Fruit fly (Drosophila melanogaster) whole organism, embryonic: ENCODE data around the gene CG15728.

Source experiments
- Abd-B ChIP-seq: fragments of 200-800 bp; sonication (Bioruptor generic); optimal IDR thresholded peaks from 2 replicates; lab custom pipeline; 2018; ENCODE audit warnings: missing biosample characterization, mild to moderate bottlenecking, missing genetic modification characterization, moderate library complexity
- Adf1 ChIP-seq: fragments of 200-800 bp; sonication (Bioruptor generic); IDR thresholded peaks from 2 replicates; pipeline ENCODE4 v1.3.6; 2022; ENCODE audit warnings: missing biosample characterization, missing genetic modification characterization
- Bdp1 ChIP-seq: fragments of 200-800 bp; sonication (Bioruptor generic); optimal IDR thresholded peaks from 3 replicates; lab custom pipeline; 2016; ENCODE audit warnings: missing biosample characterization, missing genetic modification characterization
- CG10209 ChIP-seq: fragments of 200-800 bp; sonication (Bioruptor generic); optimal IDR thresholded peaks from 3 replicates; lab custom pipeline; 2017; ENCODE audit warnings: missing biosample characterization, mild to moderate bottlenecking, missing genetic modification characterization, missing genetic modification reagents
- CG11093 ChIP-seq: fragments of 200-800 bp; sonication (Bioruptor generic); IDR thresholded peaks from 3 replicates; pipeline ENCODE4 v1.3.6; 2022; ENCODE audit warnings: missing biosample characterization, missing genetic modification characterization
- CG12155 ChIP-seq: fragments of 200-800 bp; sonication (Bioruptor generic); optimal IDR thresholded peaks from 3 replicates; lab custom pipeline; 2016; ENCODE audit warnings: missing biosample characterization, missing genetic modification characterization
- CG12236 ChIP-seq: fragments of 200-800 bp; sonication (Bioruptor generic); optimal IDR thresholded peaks from 2 replicates; lab custom pipeline; 2016; ENCODE audit warnings: missing biosample characterization, missing genetic modification characterization
- CG14441 ChIP-seq: fragments of 200-800 bp; sonication (Bioruptor generic); IDR thresholded peaks from 2 replicates; pipeline ENCODE4 v1.3.6; 2022; ENCODE audit warnings: missing biosample characterization, missing genetic modification characterization
- CG14667 ChIP-seq: fragments of 200-800 bp; sonication (Bioruptor generic); IDR thresholded peaks from 2 replicates; pipeline ENCODE4 v1.3.6; 2022; ENCODE audit warnings: missing biosample characterization, missing genetic modification characterization
- CG17829 ChIP-seq: fragments of 200-800 bp; optimal IDR thresholded peaks from 2 replicates; lab custom pipeline; 2019; ENCODE audit warnings: missing biosample characterization, mild to moderate bottlenecking, missing genetic modification characterization, moderate library complexity
- CG2116 ChIP-seq: fragments of 200-800 bp; sonication (Bioruptor generic); optimal IDR thresholded peaks from 3 replicates; lab custom pipeline; 2018; ENCODE audit warnings: missing biosample characterization, mild to moderate bottlenecking, missing genetic modification characterization
- CG30020 ChIP-seq: fragments of 200-800 bp; optimal IDR thresholded peaks from 2 replicates; lab custom pipeline; 2019; ENCODE audit warnings: missing biosample characterization, mild to moderate bottlenecking, missing genetic modification characterization, moderate library complexity
- CG34376 ChIP-seq: fragments of 200-800 bp; sonication (Bioruptor generic); optimal IDR thresholded peaks from 2 replicates; lab custom pipeline; 2018; ENCODE audit warnings: missing biosample characterization, mild to moderate bottlenecking, missing genetic modification characterization
- CG34422 ChIP-seq: fragments of 200-800 bp; sonication (Bioruptor generic); IDR thresholded peaks from 3 replicates; pipeline ENCODE4 v1.3.6; 2022; ENCODE audit warnings: missing biosample characterization, missing genetic modification characterization
- CG42726 ChIP-seq: fragments of 200-800 bp; sonication (Bioruptor generic); IDR thresholded peaks from 2 replicates; pipeline ENCODE4 v1.3.6; 2022; ENCODE audit warnings: missing biosample characterization, missing genetic modification characterization; ENCODE audit not compliant: partially characterized antibody
- CG4617 ChIP-seq: fragments of 200-800 bp; sonication (Bioruptor generic); optimal IDR thresholded peaks from 3 replicates; lab custom pipeline; 2016; ENCODE audit warnings: missing biosample characterization, missing genetic modification characterization, borderline replicate concordance
- CG6689 ChIP-seq: fragments of 200-800 bp; sonication (Bioruptor generic); IDR thresholded peaks from 2 replicates; pipeline ENCODE4 v1.3.6; 2022; ENCODE audit warnings: missing biosample characterization, missing genetic modification characterization
- CG7271 ChIP-seq: fragments of 200-800 bp; sonication (Bioruptor generic); optimal IDR thresholded peaks from 2 replicates; lab custom pipeline; 2018; ENCODE audit warnings: missing biosample characterization, mild to moderate bottlenecking, missing genetic modification characterization, moderate library complexity
- CG9797 ChIP-seq: fragments of 200-800 bp; sonication (Bioruptor generic); optimal IDR thresholded peaks from 3 replicates; lab custom pipeline; 2018; ENCODE audit warnings: missing biosample characterization, mild to moderate bottlenecking, missing genetic modification characterization
- HLH4C ChIP-seq: fragments of 200-800 bp; sonication (Bioruptor generic); IDR thresholded peaks from 3 replicates; pipeline ENCODE4 v1.3.6; 2022; ENCODE audit warnings: missing biosample characterization, missing genetic modification characterization; ENCODE audit not compliant: partially characterized antibody
- HLHmδ ChIP-seq: fragments of 200-800 bp; sonication (Bioruptor generic); optimal IDR thresholded peaks from 2 replicates; lab custom pipeline; 2018; ENCODE audit warnings: missing biosample characterization, mild to moderate bottlenecking, missing genetic modification characterization, moderate library complexity
- Hmx ChIP-seq: fragments of 200-800 bp; sonication (Bioruptor generic); optimal IDR thresholded peaks from 2 replicates; lab custom pipeline; 2016; ENCODE audit warnings: missing biosample characterization, missing genetic modification characterization
- Jarid2 ChIP-seq: fragments of 200-800 bp; sonication (Bioruptor generic); optimal IDR thresholded peaks from 3 replicates; lab custom pipeline; 2017; ENCODE audit warnings: mild to moderate bottlenecking, missing biosample characterization, missing genetic modification reagents, missing genetic modification characterization
- Lhr ChIP-seq: fragments of 200-800 bp; sonication (Bioruptor generic); optimal IDR thresholded peaks from 3 replicates; lab custom pipeline; 2017; ENCODE audit warnings: mild to moderate bottlenecking, missing biosample characterization, missing genetic modification reagents, missing genetic modification characterization
- Oaz ChIP-seq: fragments of 200-800 bp; sonication (Bioruptor generic); IDR thresholded peaks from 2 replicates; pipeline ENCODE4 v1.3.6; 2022; ENCODE audit warnings: missing biosample characterization, missing genetic modification characterization
- Opbp ChIP-seq: fragments of 200-800 bp; sonication (Bioruptor generic); IDR thresholded peaks from 3 replicates; pipeline ENCODE4 v1.3.6; 2022; ENCODE audit warnings: missing biosample characterization, missing genetic modification characterization; ENCODE audit not compliant: partially characterized antibody
- PHDP ChIP-seq: fragments of 200-800 bp; sonication (Bioruptor generic); optimal IDR thresholded peaks from 3 replicates; lab custom pipeline; 2018; ENCODE audit warnings: missing biosample characterization, mild to moderate bottlenecking, missing genetic modification characterization, moderate library complexity
- Rfx ChIP-seq: fragments of 200-800 bp; sonication (Bioruptor generic); IDR thresholded peaks from 2 replicates; pipeline ENCODE4 v1.3.6; 2022; ENCODE audit warnings: missing biosample characterization, missing genetic modification characterization
- Tbp ChIP-seq: fragments of >200 bp; optimal IDR thresholded peaks from 2 replicates; lab custom pipeline; 2018; ENCODE audit warnings: missing biosample characterization, missing genetic modification characterization
- Vsx1 ChIP-seq: fragments of 200-800 bp; sonication (Bioruptor generic); optimal IDR thresholded peaks from 2 replicates; lab custom pipeline; 2017; ENCODE audit warnings: missing biosample characterization, mild to moderate bottlenecking, missing genetic modification characterization, missing genetic modification reagents
- btn ChIP-seq: fragments of 200-800 bp; sonication (Bioruptor generic); optimal IDR thresholded peaks from 2 replicates; lab custom pipeline; 2016; ENCODE audit warnings: missing biosample characterization, missing genetic modification characterization
- caup ChIP-seq: fragments of 200-800 bp; sonication (Bioruptor generic); optimal IDR thresholded peaks from 3 replicates; lab custom pipeline; 2017; ENCODE audit warnings: missing biosample characterization, mild to moderate bottlenecking, missing genetic modification characterization, moderate library complexity; ENCODE audit not compliant: severe bottlenecking
- chinmo ChIP-seq: fragments of 200-800 bp; sonication (Bioruptor generic); IDR thresholded peaks from 4 replicates; pipeline ENCODE4 v1.3.6; 2022; ENCODE audit warnings: missing biosample characterization, missing genetic modification characterization; ENCODE audit not compliant: partially characterized antibody
- corto ChIP-seq: fragments of 200-800 bp; sonication (Bioruptor generic); optimal IDR thresholded peaks from 2 replicates; lab custom pipeline; 2016; ENCODE audit warnings: missing biosample characterization, mild to moderate bottlenecking, missing genetic modification characterization, moderate library complexity
- crc ChIP-seq: fragments of 200-800 bp; sonication (Bioruptor generic); optimal IDR thresholded peaks from 2 replicates; lab custom pipeline; 2016; ENCODE audit warnings: missing biosample characterization, missing genetic modification characterization
- ems ChIP-seq: fragments of 200-800 bp; sonication (Bioruptor generic); optimal IDR thresholded peaks from 3 replicates; lab custom pipeline; 2016; ENCODE audit warnings: missing biosample characterization, missing genetic modification characterization
- esg ChIP-seq: fragments of 200-800 bp; sonication (Bioruptor generic); conservative IDR thresholded peaks from 2 replicates; pipeline ENCODE4 v1.3.6; 2022; ENCODE audit warnings: missing biosample characterization, missing genetic modification characterization
- gfzf ChIP-seq: fragments of 200-800 bp; sonication (Bioruptor generic); optimal IDR thresholded peaks from 2 replicates; lab custom pipeline; 2016; ENCODE audit warnings: missing biosample characterization, mild to moderate bottlenecking, missing genetic modification characterization, moderate library complexity
- grau ChIP-seq: fragments of 200-800 bp; optimal IDR thresholded peaks from 3 replicates; lab custom pipeline; 2019; ENCODE audit warnings: missing biosample characterization, mild to moderate bottlenecking, missing genetic modification characterization, moderate library complexity
- mld ChIP-seq: fragments of 200-800 bp; sonication (Bioruptor generic); IDR thresholded peaks from 3 replicates; pipeline ENCODE4 v1.3.6; 2022; ENCODE audit warnings: missing biosample characterization, missing genetic modification characterization; ENCODE audit not compliant: partially characterized antibody
- nerfin-1 ChIP-seq: fragments of 200-800 bp; sonication (Bioruptor generic); optimal IDR thresholded peaks from 3 replicates; lab custom pipeline; 2019; ENCODE audit warnings: missing biosample characterization, mild to moderate bottlenecking, missing genetic modification characterization, moderate library complexity
- oc ChIP-seq: fragments of 200-800 bp; sonication (Bioruptor generic); optimal IDR thresholded peaks from 2 replicates; lab custom pipeline; 2018; ENCODE audit warnings: missing biosample characterization, mild to moderate bottlenecking, missing genetic modification characterization, moderate library complexity
- peb ChIP-seq: fragments of 200-800 bp; sonication (Bioruptor generic); IDR thresholded peaks from 2 replicates; pipeline ENCODE4 v1.3.6; 2022; ENCODE audit warnings: missing biosample characterization, missing genetic modification characterization
- salm ChIP-seq: fragments of 200-800 bp; sonication (Bioruptor generic); optimal IDR thresholded peaks from 2 replicates; lab custom pipeline; 2018; ENCODE audit warnings: missing biosample characterization, mild to moderate bottlenecking, missing genetic modification characterization
- schlank ChIP-seq: fragments of 200-800 bp; sonication (Bioruptor generic); optimal IDR thresholded peaks from 2 replicates; lab custom pipeline; 2018; ENCODE audit warnings: missing biosample characterization, mild to moderate bottlenecking, missing genetic modification characterization
- sna ChIP-seq: fragments of 200-800 bp; sonication (Bioruptor generic); IDR thresholded peaks from 2 replicates; pipeline ENCODE4 v1.3.6; 2022; ENCODE audit warnings: missing biosample characterization, missing genetic modification characterization; ENCODE audit not compliant: partially characterized antibody
- so ChIP-seq: fragments of 200-800 bp; sonication (Bioruptor generic); IDR thresholded peaks from 3 replicates; pipeline ENCODE4 v1.3.6; 2022; ENCODE audit warnings: missing biosample characterization, missing genetic modification characterization
- zen2 ChIP-seq: fragments of 200-800 bp; sonication (Bioruptor generic); IDR thresholded peaks from 3 replicates; pipeline ENCODE4 v1.3.6; 2022; ENCODE audit warnings: missing biosample characterization, missing genetic modification characterization; ENCODE audit not compliant: partially characterized antibody
- zfh1 ChIP-seq: fragments of 200-800 bp; sonication (Bioruptor generic); IDR thresholded peaks from 3 replicates; pipeline ENCODE4 v1.3.6; 2022; ENCODE audit warnings: missing biosample characterization, missing genetic modification characterization

Gene CG15728

DNA sequence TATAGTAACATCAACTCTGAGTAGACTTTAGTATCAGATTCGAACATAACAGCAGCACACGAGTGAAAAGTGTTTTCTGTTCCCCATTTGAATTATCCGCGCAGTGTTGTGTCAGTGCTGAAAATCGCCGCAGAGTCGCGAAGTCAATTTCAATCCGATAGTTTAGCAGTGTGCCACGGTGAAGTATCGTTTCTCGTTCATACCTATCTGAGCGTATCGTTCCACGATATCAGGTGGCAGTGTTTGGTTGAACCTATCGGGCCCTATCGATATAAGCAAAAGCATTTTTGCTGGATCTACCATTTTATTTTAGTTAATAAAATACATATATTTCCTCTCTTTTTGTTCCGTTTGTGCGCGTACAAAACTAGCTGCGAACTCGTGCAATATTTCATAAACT is 29.5 kb downstream of the CG15728 start, which contains the start of gene CkIalpha (continued):
- no peak for TF ChIP-seq Tbp
- peak; percentile 53 for TF ChIP-seq CG34376
- peak; percentile 98 for TF ChIP-seq Opbp
- TF ChIP-seq CG2116 (GFP tag; lab: Kevin White, UChicago), result peak; percentile 95
- TF ChIP-seq Abd-B (GFP tag; lab: Kevin White, UChicago), result no peak
- TF ChIP-seq nerfin-1 (tag; lab: Kevin White, UChicago), result peak; percentile 27
- peak; percentile 56 for TF ChIP-seq caup (GFP tag; lab: Kevin White, UChicago)
- TF ChIP-seq chinmo (GFP tag; lab: Robert Waterston, UW), result peak; percentile 99
- TF ChIP-seq Rfx (GFP tag; lab: Robert Waterston, UW), result peak; percentile 83
- peak; percentile 61 for TF ChIP-seq CG14441 (GFP tag; lab: Robert Waterston, UW)
- TF ChIP-seq CG11093 (GFP tag; lab: Robert Waterston, UW), result no peak
- peak; percentile 23 for TF ChIP-seq Bdp1 (GFP tag; lab: Kevin White, UChicago)
- TF ChIP-seq schlank (tag; lab: Kevin White, UChicago), result peak; percentile 20
- TF ChIP-seq corto (GFP tag; lab: Kevin White, UChicago), result peak; percentile 38
- TF ChIP-seq CG17829 (tag; lab: Kevin White, UChicago), result peak; percentile 55
- TF ChIP-seq HLH4C (GFP tag; lab: Robert Waterston, UW), result peak; percentile 98
- peak; percentile 40 for TF ChIP-seq gfzf (GFP tag; lab: Kevin White, UChicago)
- TF ChIP-seq CG9797 (GFP tag; lab: Kevin White, UChicago), result peak; percentile 60
- TF ChIP-seq CG10209 (GFP tag; lab: Kevin White, UChicago), result peak; percentile 8
- TF ChIP-seq ems (GFP tag; lab: Kevin White, UChicago), result peak; percentile 58
- TF ChIP-seq zen2 (GFP tag; lab: Robert Waterston, UW), result peak; percentile 99
- peak; percentile 97 for TF ChIP-seq mld
- peak; percentile 99 for TF ChIP-seq CG42726 (GFP tag; lab: Robert Waterston, UW)
- TF ChIP-seq zfh1 (GFP tag; lab: Robert Waterston, UW), result peak; percentile 59; the same call in 2 of the 3 replicates
- TF ChIP-seq sna (GFP tag; lab: Robert Waterston, UW), result peak; percentile 98
- 0 out of 3 replicates have a peak, but pooled peaks have one; percentile 15 for TF ChIP-seq CG34422 (GFP tag; lab: Robert Waterston, UW)
- no peak for TF ChIP-seq btn (GFP tag; lab: Kevin White, UChicago)
- TF ChIP-seq Lhr (GFP tag; lab: Kevin White, UChicago), result peak; percentile 51
- TF ChIP-seq CG30020, result peak; percentile 38
- TF ChIP-seq CG6689 (GFP tag; lab: Robert Waterston, UW), result peak; percentile 21; the same call in 1 of the 2 replicates
- TF ChIP-seq CG14667 (GFP tag; lab: Robert Waterston, UW), result no peak
- no peak for TF ChIP-seq Hmx (GFP tag; lab: Kevin White, UChicago)
- peak; percentile 88 for TF ChIP-seq CG12155 (GFP tag; lab: Kevin White, UChicago)
- no peak for TF ChIP-seq Vsx1 (GFP tag; lab: Kevin White, UChicago)
- TF ChIP-seq salm (tag; lab: Kevin White, UChicago), result no peak
- no peak for TF ChIP-seq Oaz
- no peak for TF ChIP-seq oc (tag; lab: Kevin White, UChicago)
- no peak for TF ChIP-seq CG7271 (tag; lab: Kevin White, UChicago)
- TF ChIP-seq PHDP (tag; lab: Kevin White, UChicago), result no peak
- TF ChIP-seq CG12236, result no peak
- no peak for TF ChIP-seq peb
- peak; percentile 20; the same call in 1 of the 2 replicates for TF ChIP-seq Adf1
- TF ChIP-seq esg (GFP tag; lab: Robert Waterston, UW), result no peak
- TF ChIP-seq Jarid2 (GFP tag; lab: Kevin White, UChicago), result no peak
- TF ChIP-seq HLHmδ (GFP tag; lab: Kevin White, UChicago), result no peak
- peak; percentile 66 for TF ChIP-seq CG4617 (GFP tag; lab: Kevin White, UChicago)
- TF ChIP-seq so (GFP tag; lab: Robert Waterston, UW), result 0 out of 3 replicates have a peak, but pooled peaks have one; percentile 36
- TF ChIP-seq grau (tag; lab: Kevin White, UChicago), result peak; percentile 48
- TF ChIP-seq crc (GFP tag; lab: Kevin White, UChicago), result no peak
